Worm (Caenorhabditis elegans): ENCODE data around the gene nspc-20.

DNA sequence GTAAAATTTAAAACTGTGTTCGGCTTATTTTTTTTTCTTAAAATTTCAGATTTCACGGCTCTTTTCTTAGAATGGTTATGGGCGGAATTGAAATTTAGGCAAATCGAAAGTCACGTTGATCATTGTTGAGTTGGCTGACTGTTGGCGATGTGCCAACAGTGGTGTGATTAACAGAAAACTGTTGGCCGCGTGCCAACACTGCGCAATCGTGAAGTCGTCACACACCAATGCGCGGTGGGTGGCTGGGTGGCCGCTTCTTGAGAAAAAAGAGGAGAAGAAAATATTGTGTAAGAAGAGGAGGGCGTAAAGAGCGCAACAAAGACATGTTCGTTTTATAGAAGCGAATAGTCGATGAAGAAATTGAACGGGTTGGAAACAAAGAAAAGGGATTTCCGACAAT lies 38.9 kb downstream of the nspc-20 start:
- TF ChIP-seq nhr-77 (tag; optimal IDR thresholded peaks at IDR 0.05): no peak
- TF ChIP-seq aly-2 (tag; optimal IDR thresholded peaks at IDR 0.05): no peak
- TF ChIP-seq elt-1 (tag; optimal IDR thresholded peaks at IDR 0.05): no peak
- no peak for TF ChIP-seq ama-1 (optimal IDR thresholded peaks at IDR 0.05)
- TF ChIP-seq ztf-4 (tag; optimal IDR thresholded peaks at IDR 0.05): no peak
- no peak for TF ChIP-seq egl-27 (tag; optimal IDR thresholded peaks at IDR 0.05)
